Worm (Caenorhabditis elegans): ENCODE data around the gene usp-14.

DNA sequence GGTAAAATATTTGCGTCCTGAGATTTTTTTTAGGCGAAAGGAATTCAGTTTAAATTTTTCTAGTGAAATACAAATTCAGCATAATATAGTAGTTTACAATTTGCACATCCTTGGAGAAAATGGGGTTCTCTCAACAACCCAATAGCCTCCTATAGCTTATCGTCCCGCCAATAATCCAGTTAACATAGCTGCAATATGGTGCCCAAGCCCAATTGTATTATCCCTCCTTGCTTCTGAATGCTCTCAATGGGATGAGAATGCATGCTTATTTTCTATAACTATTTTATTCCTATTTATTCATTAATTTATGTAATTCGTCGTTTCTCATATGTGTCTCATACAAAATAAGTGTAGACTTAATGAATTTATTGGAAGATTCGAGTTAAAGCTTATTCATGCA is 18.5 kb downstream of the usp-14 start:
- no peak for TF ChIP-seq ceh-34 (tag; optimal IDR thresholded peaks at IDR 0.05)
- TF ChIP-seq pax-1 (tag; optimal IDR thresholded peaks at IDR 0.05) = no peak
- TF ChIP-seq pqm-1 (tag; optimal IDR thresholded peaks at IDR 0.05) = no peak
- no peak for TF ChIP-seq F13H6.1 (tag; optimal IDR thresholded peaks at IDR 0.05)
- no peak for TF ChIP-seq fkh-10 (GFP tag; optimal IDR thresholded peaks at IDR 0.05)
- no peak for TF ChIP-seq ets-4 (tag; optimal IDR thresholded peaks at IDR 0.05)
- no peak for TF ChIP-seq ceh-31 (tag; optimal IDR thresholded peaks at IDR 0.05)
- no peak for TF ChIP-seq pha-4 (tag; optimal IDR thresholded peaks at IDR 0.05)
- TF ChIP-seq nhr-11 (tag; optimal IDR thresholded peaks at IDR 0.05) = no peak
- no peak for TF ChIP-seq Y22D7AL.16 (tag; optimal IDR thresholded peaks at IDR 0.05)
- no peak for TF ChIP-seq lin-11 (tag; optimal IDR thresholded peaks at IDR 0.05)
- no peak for TF ChIP-seq npax-4 (tag; optimal IDR thresholded peaks at IDR 0.05)
- TF ChIP-seq hlh-6 (tag; optimal IDR thresholded peaks at IDR 0.05) = no peak
- TF ChIP-seq hlh-30 (tag; optimal IDR thresholded peaks at IDR 0.05; ENCODE audit: insufficient read depth) = no peak
